Fruit fly (Drosophila melanogaster): ENCODE data around the gene CG7579.

DNA sequence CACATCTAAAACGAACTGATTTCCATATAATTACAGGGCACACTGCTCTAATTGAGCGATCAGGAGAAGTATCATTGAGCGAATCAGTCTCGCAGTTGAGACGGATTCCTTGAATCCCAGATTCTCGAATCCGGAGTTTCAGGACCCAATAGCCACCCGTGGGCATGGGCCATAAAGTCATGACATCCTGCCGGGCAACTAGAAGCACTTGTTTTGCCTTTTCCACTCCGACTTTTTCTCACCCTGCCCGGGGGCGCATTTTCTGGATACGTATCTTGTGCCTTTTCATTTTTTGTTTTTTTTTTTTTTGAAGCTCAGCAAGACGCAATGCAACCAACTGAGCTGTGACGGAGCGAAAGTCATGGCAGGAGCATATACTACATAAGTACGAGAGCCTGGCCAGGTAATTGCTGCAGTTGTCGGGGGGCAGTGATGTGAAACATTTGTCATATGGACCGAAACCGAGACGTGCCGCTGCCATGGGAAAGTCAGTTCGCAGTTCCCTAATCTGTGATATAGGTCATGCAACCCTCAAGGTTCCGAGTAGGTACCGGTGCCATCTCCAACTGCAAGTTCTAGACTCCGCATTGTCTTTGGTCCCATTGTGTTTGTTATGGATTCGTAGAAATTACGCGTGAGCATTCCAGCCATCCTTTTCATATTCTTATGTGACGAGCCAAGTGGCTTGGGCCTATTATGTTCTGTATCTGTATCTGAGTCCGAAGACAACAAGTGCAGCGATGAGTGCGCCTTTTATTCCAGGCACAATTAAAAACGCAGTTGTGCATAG lies 20.3 kb upstream of the CG7579 start:
- no peak for TF ChIP-seq Clk (GFP tag; optimal IDR thresholded peaks at IDR 0.05)
- TF ChIP-seq CG14711 (tag; optimal IDR thresholded peaks at IDR 0.05): no peak
- no peak for TF ChIP-seq kay (GFP tag; ENCODE audit: borderline replicate concordance)
- TF ChIP-seq CG1620 (GFP tag; optimal IDR thresholded peaks at IDR 0.05): no peak
- TF ChIP-seq Mnt (GFP tag; optimal IDR thresholded peaks at IDR 0.05): no peak
- TF ChIP-seq Crg-1 (GFP tag; optimal IDR thresholded peaks at IDR 0.05): no peak
